Worm (Caenorhabditis elegans) whole organism, L2 larva: ENCODE measurements around the gene nhr-46.

Experiments used
- C34F6.9 ChIP-seq: fragments of 150-350 bp; optimal IDR thresholded peaks from 2 replicates; lab custom pipeline; 2014; ENCODE audit warnings: missing biosample characterization, missing genetic modification characterization
- ZK546.5 ChIP-seq: sonication (generic microtip); optimal IDR thresholded peaks from 2 replicates; lab custom pipeline; 2017; ENCODE audit warnings: missing biosample characterization, missing genetic modification characterization
- dmd-4 ChIP-seq: sonication (generic microtip); optimal IDR thresholded peaks from 2 replicates; lab custom pipeline; 2017; ENCODE audit warnings: missing biosample characterization, missing genetic modification characterization
- lin-13 ChIP-seq: fragments of 150-350 bp; optimal IDR thresholded peaks from 2 replicates; lab custom pipeline; 2014; ENCODE audit warnings: missing biosample characterization, missing genetic modification reagents, missing genetic modification characterization
- lin-39 ChIP-seq: fragments of 150-350 bp; optimal IDR thresholded peaks from 2 replicates; lab custom pipeline; 2014; ENCODE audit warnings: missing biosample characterization, missing genetic modification reagents, missing genetic modification characterization
- mbf-1 ChIP-seq: sonication (generic microtip); optimal IDR thresholded peaks from 2 replicates; lab custom pipeline; 2017; ENCODE audit warnings: missing biosample characterization, missing genetic modification characterization
- nhr-11 ChIP-seq: fragments of 150-350 bp; optimal IDR thresholded peaks from 2 replicates; lab custom pipeline; 2014; ENCODE audit warnings: missing biosample characterization, missing genetic modification characterization
- nhr-12 ChIP-seq: fragments of 150-350 bp; optimal IDR thresholded peaks from 2 replicates; lab custom pipeline; 2014; ENCODE audit warnings: missing biosample characterization, missing genetic modification characterization
- unc-39 ChIP-seq: fragments of 150-350 bp; optimal IDR thresholded peaks from 2 replicates; lab custom pipeline; 2014; ENCODE audit warnings: missing biosample characterization, missing genetic modification characterization
- unc-62 ChIP-seq: fragments of 150-350 bp; optimal IDR thresholded peaks from 2 replicates; lab custom pipeline; 2014; ENCODE audit warnings: missing biosample characterization, missing genetic modification reagents, missing genetic modification characterization

DNA sequence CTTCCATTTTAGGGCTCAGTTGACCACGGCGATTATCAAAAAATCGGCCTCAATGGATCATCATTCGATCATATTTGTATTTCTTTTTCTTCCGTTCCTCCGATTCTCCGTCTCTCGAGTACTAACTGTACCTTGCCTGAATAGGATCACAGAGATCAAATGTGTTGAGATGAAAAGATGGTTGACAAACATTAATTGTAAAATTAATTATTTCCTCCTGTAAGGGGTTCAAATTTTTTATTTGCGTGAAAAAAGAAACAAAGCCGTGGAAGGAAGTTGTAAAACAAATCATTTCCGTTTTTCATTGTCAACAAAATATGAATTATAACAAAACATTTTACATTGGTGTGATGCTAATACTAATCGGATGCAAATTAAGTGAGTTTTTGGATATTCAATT lies 33.3 kb upstream of the nhr-46 start, which contains the start of gene C31H1.2:
- TF ChIP-seq lin-13 (GFP tag; lab: Kevin White, UChicago) (no peak), C34F6.9 (no peak), unc-62 (GFP tag; lab: Kevin White, UChicago) (no peak), nhr-11 (tag; lab: Kevin White, UChicago) (no peak), lin-39 (tag; lab: Kevin White, UChicago) (no peak), ZK546.5 (tag; lab: Kevin White, UChicago) (no peak), mbf-1 (no peak), dmd-4 (tag; lab: Kevin White, UChicago) (no peak), unc-39 (tag; lab: Kevin White, UChicago) (no peak), nhr-12 (tag; lab: Kevin White, UChicago) (no peak)
